6 worm cellular contexts compared by ENCODE assay signal in genomic region chrII:12185710-12186109, ce11.
A peak's percentile ranks its signal among the peaks of the same experiment; 100 is the strongest.
TF ChIP-seq lines count a peak whose summit lies in the region.

Y57A10A.14 (plus strand) TSS chrII:12185937.

TF ChIP-seq in whole organism, L1 larva, 84 proteins besides CTCF, POLR2A, EP300 and RAD21 (continues in another document):
- TF ChIP-seq fkh-8 (tag; optimal IDR thresholded peaks at IDR 0.05; lab: Kevin White, UChicago) (no peak), skn-1 (tag; optimal IDR thresholded peaks at IDR 0.05; lab: Kevin White, UChicago) (no peak), isw-1 (GFP tag; IDR thresholded peaks at IDR 0.05; lab: Robert Waterston, UW) (no peak), hlh-4 (tag; optimal IDR thresholded peaks at IDR 0.05; lab: Kevin White, UChicago) (no peak), lir-3 (tag; optimal IDR thresholded peaks at IDR 0.05; lab: Kevin White, UChicago; ENCODE audit: poor library complexity) (no peak), elt-2 (tag; optimal IDR thresholded peaks at IDR 0.05; lab: Kevin White, UChicago) (peak; percentile 91), tlp-1 (tag; optimal IDR thresholded peaks at IDR 0.05; lab: Kevin White, UChicago) (peak; percentile 72), sup-37 (GFP tag; optimal IDR thresholded peaks at IDR 0.05; lab: Kevin White, UChicago) (no peak), pqm-1 (tag; optimal IDR thresholded peaks at IDR 0.05; lab: Kevin White, UChicago) (peak; percentile 52), efl-1 (optimal IDR thresholded peaks at IDR 0.05; lab: Kevin White, UChicago) (no peak), efl-1 (GFP tag; optimal IDR thresholded peaks at IDR 0.05 in 1 of 2; lab: Kevin White, UChicago) (peak in 1 of 2 experiments; percentile 88), jun-1 (tag; optimal IDR thresholded peaks at IDR 0.05; lab: Kevin White, UChicago) (peak; percentile 39), hpl-2 (GFP tag; optimal IDR thresholded peaks at IDR 0.05; lab: Kevin White, UChicago) (no peak), lin-35 (GFP tag; optimal IDR thresholded peaks at IDR 0.05; lab: Kevin White, UChicago) (peak in 1 of 2 experiments; percentile 19), dpl-1 (GFP tag; optimal IDR thresholded peaks at IDR 0.05; lab: Kevin White, UChicago) (peak in 1 of 3 experiments; percentile 4)

TF ChIP-seq in whole organism, L2 larva, 48 proteins besides CTCF, POLR2A, EP300 and RAD21:
- TF ChIP-seq nhr-12 (tag; optimal IDR thresholded peaks at IDR 0.05; lab: Kevin White, UChicago) (no peak), skn-1 (tag; optimal IDR thresholded peaks at IDR 0.05; lab: Kevin White, UChicago) (peak; percentile 87), fos-1 (tag; optimal IDR thresholded peaks at IDR 0.05; lab: Kevin White, UChicago) (peak; percentile 91), crh-2 (tag; optimal IDR thresholded peaks at IDR 0.05; lab: Kevin White, UChicago) (peak; percentile 69), F13H6.1 (tag; optimal IDR thresholded peaks at IDR 0.05; lab: Kevin White, UChicago) (peak; percentile 16)

TF ChIP-seq in whole organism, L3 larva, 47 proteins besides CTCF, POLR2A, EP300 and RAD21 (continues in another document):
- TF ChIP-seq ceh-28 (tag; optimal IDR thresholded peaks at IDR 0.05; lab: Kevin White, UChicago) = peak; percentile 8
- TF ChIP-seq nhr-12 (tag; optimal IDR thresholded peaks at IDR 0.05; lab: Kevin White, UChicago) = no peak
- TF ChIP-seq elt-2 (tag; optimal IDR thresholded peaks at IDR 0.05; lab: Kevin White, UChicago) = peak; percentile 98
- TF ChIP-seq R02D3.7 (tag; optimal IDR thresholded peaks at IDR 0.05; lab: Kevin White, UChicago) = no peak
- TF ChIP-seq ZK546.5 (tag; optimal IDR thresholded peaks at IDR 0.05; lab: Kevin White, UChicago) = no peak
- TF ChIP-seq pha-4 (tag; optimal IDR thresholded peaks at IDR 0.05; lab: Kevin White, UChicago) = peak; percentile 58
- peak; percentile 13 for TF ChIP-seq nfya-1 (tag; optimal IDR thresholded peaks at IDR 0.05; lab: Kevin White, UChicago; ENCODE audit: insufficient read depth)
- TF ChIP-seq mdl-1 (tag; optimal IDR thresholded peaks at IDR 0.05; lab: Kevin White, UChicago) = no peak
- no peak for TF ChIP-seq fkh-2 (tag; optimal IDR thresholded peaks at IDR 0.05; lab: Kevin White, UChicago)
- TF ChIP-seq pqm-1 (tag; optimal IDR thresholded peaks at IDR 0.05; lab: Kevin White, UChicago) = peak; percentile 94
- TF ChIP-seq lin-39 (tag; optimal IDR thresholded peaks at IDR 0.05; lab: Kevin White, UChicago) = no peak
- TF ChIP-seq fkh-10 (GFP tag; optimal IDR thresholded peaks at IDR 0.05; lab: Kevin White, UChicago) = no peak
- no peak for TF ChIP-seq ztf-11 (tag; optimal IDR thresholded peaks at IDR 0.05; lab: Kevin White, UChicago)
- TF ChIP-seq nhr-67 (tag; optimal IDR thresholded peaks at IDR 0.05; lab: Kevin White, UChicago) = no peak
- no peak for TF ChIP-seq elt-3 (tag; optimal IDR thresholded peaks at IDR 0.05; lab: Kevin White, UChicago)
- TF ChIP-seq skn-1 (tag; optimal IDR thresholded peaks at IDR 0.05; lab: Kevin White, UChicago) = peak; percentile 92
- no peak for TF ChIP-seq daf-12 (tag; optimal IDR thresholded peaks at IDR 0.05; lab: Kevin White, UChicago)
- TF ChIP-seq unc-39 (tag; optimal IDR thresholded peaks at IDR 0.05; lab: Kevin White, UChicago) = no peak
- peak; percentile 44 for TF ChIP-seq jun-1 (tag; optimal IDR thresholded peaks at IDR 0.05; lab: Kevin White, UChicago)

TF ChIP-seq in whole organism, L4 larva, 104 proteins besides CTCF, POLR2A, EP300 and RAD21 (continues in another document):
- TF ChIP-seq nhr-76 (tag; optimal IDR thresholded peaks at IDR 0.05; lab: Kevin White, UChicago) (peak; percentile 5), ctbp-1 (GFP tag; IDR thresholded peaks at IDR 0.05; lab: Robert Waterston, UW) (no peak), lin-39 (tag; optimal IDR thresholded peaks at IDR 0.05; lab: Kevin White, UChicago) (no peak), daf-12 (tag; optimal IDR thresholded peaks at IDR 0.05; lab: Kevin White, UChicago) (no peak), arid-1 (GFP tag; conservative IDR thresholded peaks at IDR 0.05; lab: Robert Waterston, UW) (no peak), php-3 (GFP tag; IDR thresholded peaks at IDR 0.05; lab: Robert Waterston, UW) (peak; percentile 62; the same call in 1 of the 2 replicates), hlh-30 (tag; optimal IDR thresholded peaks at IDR 0.05; lab: Kevin White, UChicago; ENCODE audit: insufficient read depth) (peak; percentile 5), daf-8 (GFP tag; IDR thresholded peaks at IDR 0.05; lab: Robert Waterston, UW) (no peak), nhr-77 (tag; optimal IDR thresholded peaks at IDR 0.05; lab: Kevin White, UChicago) (peak; percentile 68), dve-1 (tag; optimal IDR thresholded peaks at IDR 0.05; lab: Kevin White, UChicago; ENCODE audit: insufficient read depth) (peak; percentile 82), T20F7.1 (GFP tag; optimal IDR thresholded peaks at IDR 0.05; lab: Kevin White, UChicago) (peak; percentile 63), nhr-6 (tag; optimal IDR thresholded peaks at IDR 0.05; lab: Kevin White, UChicago) (peak; percentile 51), mxl-2 (GFP tag; conservative IDR thresholded peaks at IDR 0.05; lab: Robert Waterston, UW) (no peak), lin-1 (GFP tag; IDR thresholded peaks at IDR 0.05; lab: Robert Waterston, UW) (peak; percentile 73), nhr-237 (tag; optimal IDR thresholded peaks at IDR 0.05; lab: Kevin White, UChicago) (no peak), Y48G9A.11 (GFP tag; IDR thresholded peaks at IDR 0.05; lab: Robert Waterston, UW) (no peak), skn-1 (tag; optimal IDR thresholded peaks at IDR 0.05; lab: Kevin White, UChicago) (no peak), Y5F2A.4 (GFP tag; optimal IDR thresholded peaks at IDR 0.05; lab: Kevin White, UChicago) (no peak), unc-39 (tag; optimal IDR thresholded peaks at IDR 0.05; lab: Kevin White, UChicago) (no peak)

TF ChIP-seq in whole organism, late embryonic, 69 proteins besides CTCF, POLR2A, EP300 and RAD21:
- no peak for TF ChIP-seq che-1 (tag; optimal IDR thresholded peaks at IDR 0.05; lab: Kevin White, UChicago)
- TF ChIP-seq rnt-1 (tag; optimal IDR thresholded peaks at IDR 0.05; lab: Kevin White, UChicago) = no peak
- TF ChIP-seq elt-2 (tag; optimal IDR thresholded peaks at IDR 0.05; lab: Kevin White, UChicago) = peak; percentile 91

TF ChIP-seq in whole organism, young adult, 124 proteins besides CTCF, POLR2A, EP300 and RAD21:
- TF ChIP-seq nhr-80 (tag; optimal IDR thresholded peaks at IDR 0.05; lab: Kevin White, UChicago) (peak; percentile 78), him-1 (tag; optimal IDR thresholded peaks at IDR 0.05; lab: Kevin White, UChicago) (no peak), lin-54 (GFP tag; optimal IDR thresholded peaks at IDR 0.05; lab: Kevin White, UChicago) (no peak), hmg-1.2 (GFP tag; IDR thresholded peaks at IDR 0.05; lab: Robert Waterston, UW) (no peak), unc-62 (GFP tag; optimal IDR thresholded peaks at IDR 0.05; lab: Kevin White, UChicago) (peak; percentile 79), rpc-1 (optimal IDR thresholded peaks at IDR 0.05; lab: Kevin White, UChicago) (no peak), rpc-1 (tag; optimal IDR thresholded peaks at IDR 0.05; lab: Kevin White, UChicago) (no peak), repo-1 (tag; optimal IDR thresholded peaks at IDR 0.05; lab: Kevin White, UChicago) (no peak), akir-1 (GFP tag; optimal IDR thresholded peaks at IDR 0.05; lab: Kevin White, UChicago) (no peak), B0019.2 (GFP tag; conservative IDR thresholded peaks at IDR 0.05; lab: Robert Waterston, UW) (no peak), cebp-1 (GFP tag; IDR thresholded peaks at IDR 0.05; lab: Robert Waterston, UW) (no peak), cebp-1 (tag; optimal IDR thresholded peaks at IDR 0.05; lab: Kevin White, UChicago) (peak; percentile 15), sptf-2 (GFP tag; optimal IDR thresholded peaks at IDR 0.05; lab: Kevin White, UChicago) (no peak), lin-35 (GFP tag; optimal IDR thresholded peaks at IDR 0.05; lab: Kevin White, UChicago) (no peak), snpc-1.3 (tag; optimal IDR thresholded peaks at IDR 0.05; lab: Kevin White, UChicago; ENCODE audit: insufficient read depth) (no peak), B0261.1 (tag; optimal IDR thresholded peaks at IDR 0.05; lab: Kevin White, UChicago) (no peak), pbrm-1 (GFP tag; IDR thresholded peaks at IDR 0.05; lab: Robert Waterston, UW) (no peak), die-1 (tag; optimal IDR thresholded peaks at IDR 0.05; lab: Kevin White, UChicago) (no peak), attf-3 (GFP tag; conservative IDR thresholded peaks at IDR 0.05; lab: Robert Waterston, UW) (no peak), egrh-3 (GFP tag; IDR thresholded peaks at IDR 0.05; lab: Robert Waterston, UW) (no peak), let-607 (tag; optimal IDR thresholded peaks at IDR 0.05; lab: Kevin White, UChicago) (peak in 1 of 2 experiments; percentile 57), athp-1 (tag; optimal IDR thresholded peaks at IDR 0.05; lab: Kevin White, UChicago) (no peak), atf-7 (tag; optimal IDR thresholded peaks at IDR 0.05; lab: Kevin White, UChicago) (peak; percentile 34), ceh-100 (GFP tag; IDR thresholded peaks at IDR 0.05; lab: Robert Waterston, UW) (no peak), pha-4 (tag; optimal IDR thresholded peaks at IDR 0.05; lab: Kevin White, UChicago) (no peak)
